Worm (Caenorhabditis elegans) whole organism, L4 larva: ENCODE results near the gene atad-3.

Experiments used
- F49E8.2 ChIP-seq: sonication (generic microtip); optimal IDR thresholded peaks from 2 replicates; lab custom pipeline; 2016; ENCODE audit warnings: missing compliant biosample characterization, mild to moderate bottlenecking, missing genetic modification characterization, borderline replicate concordance
- daf-12 ChIP-seq: fragments of 150-350 bp; optimal IDR thresholded peaks from 2 replicates; lab custom pipeline; 2014; ENCODE audit warnings: missing biosample characterization, missing genetic modification reagents, missing genetic modification characterization
- dpl-1 ChIP-seq: fragments of 150-350 bp; optimal IDR thresholded peaks from 2 replicates; lab custom pipeline; 2014; ENCODE audit warnings: missing biosample characterization, missing genetic modification reagents, missing genetic modification characterization
- lin-39 ChIP-seq: fragments of 150-350 bp; optimal IDR thresholded peaks from 2 replicates; lab custom pipeline; 2014; ENCODE audit warnings: missing biosample characterization, missing genetic modification reagents, missing genetic modification characterization
- nhr-11 ChIP-seq: fragments of 150-350 bp; optimal IDR thresholded peaks from 2 replicates; lab custom pipeline; 2014; ENCODE audit warnings: missing biosample characterization, missing genetic modification characterization
- pha-4 ChIP-seq, 2 experiments: fragments of 150-350 bp in 1 of 2; fragments of 200-800 bp in 1 of 2; sonication (Bioruptor generic) in 1 of 2; IDR thresholded peaks in 1 of 2; optimal IDR thresholded peaks in 1 of 2; 2 replicates each; pipeline versions ENCODE4 v1.3.6 to Lab custom; 2014 to 2022; ENCODE audit warnings: missing genetic modification characterization in 2 of 2, missing genetic modification reagents in 2 of 2, missing biosample characterization in 1 of 2, missing compliant biosample characterization in 1 of 2
- unc-62 ChIP-seq, 3 experiments: fragments of 150-350 bp in 1 of 3; sonication (generic microtip); optimal IDR thresholded peaks in 2 of 3; peaks in 1 of 3; 1 replicate in 1 of 3; 2 replicates in 2 of 3; lab custom pipeline; 2014 to 2017; ENCODE audit warnings: missing biosample characterization in 3 of 3, missing genetic modification characterization in 3 of 3, missing genetic modification reagents in 3 of 3, missing genotype in 1 of 3
- zfp-2 ChIP-seq: sonication (generic microtip); optimal IDR thresholded peaks from 2 replicates; lab custom pipeline; 2016; ENCODE audit warnings: mild to moderate bottlenecking, missing genetic modification characterization, missing compliant biosample characterization

ce11 chrII:10281674-10282073 lies 32.9 kb downstream of the atad-3 start:
- no peak for TF ChIP-seq lin-39 (tag; lab: Kevin White, UChicago)
- TF ChIP-seq dpl-1 (GFP tag; lab: Kevin White, UChicago): no peak
- TF ChIP-seq zfp-2 (tag; lab: Kevin White, UChicago): no peak
- no peak for TF ChIP-seq daf-12 (tag; lab: Kevin White, UChicago)
- TF ChIP-seq unc-62 (GFP tag; optimal IDR thresholded peaks at IDR 0.05 in 1 of 2; lab: Kevin White, UChicago): no peak
- TF ChIP-seq unc-62 (tag; optimal IDR thresholded peaks at IDR 0.05; lab: Kevin White, UChicago): no peak
- TF ChIP-seq pha-4 (GFP tag; IDR thresholded peaks at IDR 0.05; lab: Robert Waterston, UW): no peak
- TF ChIP-seq pha-4 (tag; optimal IDR thresholded peaks at IDR 0.05; lab: Kevin White, UChicago): no peak
- no peak for TF ChIP-seq F49E8.2
- no peak for TF ChIP-seq nhr-11 (tag; lab: Kevin White, UChicago)
